Fruit fly (Drosophila melanogaster): ENCODE measurements around the gene IFT57.

Gene IFT57

DNA sequence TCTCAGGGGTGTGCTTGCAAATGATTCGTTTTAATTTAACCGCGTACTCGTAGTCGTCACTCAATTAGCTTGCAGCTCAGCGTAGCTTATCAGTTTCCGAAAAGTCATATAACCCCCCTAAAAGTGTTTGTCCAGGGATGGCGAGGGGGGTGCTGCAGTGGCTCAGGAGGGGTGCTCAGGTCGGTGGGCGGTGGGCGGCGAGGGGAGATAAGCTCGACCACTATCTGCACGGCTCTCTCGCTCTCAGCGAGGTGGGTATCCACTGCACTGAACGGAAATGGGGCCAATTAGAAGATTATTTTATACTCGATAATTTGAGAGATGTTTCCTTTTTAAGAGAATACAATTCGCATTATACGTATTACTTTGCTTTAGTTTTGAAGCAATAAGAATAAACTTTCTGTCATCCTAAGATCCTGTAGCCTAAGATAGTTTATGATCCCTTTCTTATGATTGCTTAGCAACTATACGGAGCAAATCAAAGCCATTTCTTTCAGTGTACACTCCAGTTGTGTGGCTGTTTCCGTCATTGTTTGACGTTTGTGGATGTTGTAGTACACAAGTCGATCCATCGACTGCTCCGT is 42.7 kb downstream of the IFT57 start (continued):
- TF ChIP-seq Ets97D (GFP tag; optimal IDR thresholded peaks at IDR 0.05) (no peak), ara (GFP tag; IDR thresholded peaks at IDR 0.05) (peak; percentile 40; the same call in 1 of the 2 replicates), Hand (GFP tag; optimal IDR thresholded peaks at IDR 0.05) (no peak), scrt (GFP tag; optimal IDR thresholded peaks at IDR 0.05) (peak; percentile 19), CG10543 (GFP tag; optimal IDR thresholded peaks at IDR 0.05) (no peak), Chrac-16 (GFP tag; optimal IDR thresholded peaks at IDR 0.05) (peak; percentile 23), CG8089 (GFP tag; optimal IDR thresholded peaks at IDR 0.05) (peak; percentile 19), grn (GFP tag; optimal IDR thresholded peaks at IDR 0.05) (no peak), CG2129 (GFP tag; IDR thresholded peaks at IDR 0.05; ENCODE audit: partially characterized antibody) (no peak), ap (GFP tag; IDR thresholded peaks at IDR 0.05) (no peak), Mrtf (GFP tag; IDR thresholded peaks at IDR 0.05) (no peak; the same call in 2 of the 3 replicates), da (GFP tag; optimal IDR thresholded peaks at IDR 0.05) (no peak), ase (GFP tag; IDR thresholded peaks at IDR 0.05) (0 out of 3 replicates have a peak, but pooled peaks have one; percentile 37), tx (GFP tag; optimal IDR thresholded peaks at IDR 0.05) (peak; percentile 55), Trl (optimal IDR thresholded peaks at IDR 0.05) (peak; percentile 15 to 18), Trl (GFP tag; optimal IDR thresholded peaks at IDR 0.05) (peak; percentile 46), br (optimal IDR thresholded peaks at IDR 0.05) (no peak), run (tag; optimal IDR thresholded peaks at IDR 0.05) (peak; percentile 4), Dek (tag; optimal IDR thresholded peaks at IDR 0.05) (peak; percentile 54), CG8944 (GFP tag; optimal IDR thresholded peaks at IDR 0.05) (peak; percentile 52), sima (GFP tag; optimal IDR thresholded peaks at IDR 0.05) (no peak), CG6813 (GFP tag; optimal IDR thresholded peaks at IDR 0.05) (no peak), Poxn (GFP tag; IDR thresholded peaks at IDR 0.05) (no peak), Sox100B (GFP tag; optimal IDR thresholded peaks at IDR 0.05) (peak; percentile 27), MESR4 (GFP tag; optimal IDR thresholded peaks at IDR 0.05) (no peak), crp (GFP tag; optimal IDR thresholded peaks at IDR 0.05) (no peak), CG8478 (optimal IDR thresholded peaks at IDR 0.05) (no peak), TFAM (GFP tag; optimal IDR thresholded peaks at IDR 0.05) (no peak), CG11398 (GFP tag; optimal IDR thresholded peaks at IDR 0.05) (no peak), CG12299 (tag; optimal IDR thresholded peaks at IDR 0.05) (no peak), trem (tag; optimal IDR thresholded peaks at IDR 0.05) (peak; percentile 66), CG33213 (GFP tag; optimal IDR thresholded peaks at IDR 0.05) (no peak), ftz-f1 (GFP tag; optimal IDR thresholded peaks at IDR 0.05) (no peak), HmgZ (tag; optimal IDR thresholded peaks at IDR 0.05) (peak; percentile 11), lov (optimal IDR thresholded peaks at IDR 0.05) (no peak), lov (GFP tag; IDR thresholded peaks at IDR 0.05) (no peak), dimm (GFP tag; IDR thresholded peaks at IDR 0.05) (0 out of 2 replicates have a peak, but pooled peaks have one; percentile 5), gt (GFP tag; IDR thresholded peaks at IDR 0.05) (no peak), Hsf (GFP tag; optimal IDR thresholded peaks at IDR 0.05) (peak; percentile 49), Opbp (GFP tag; IDR thresholded peaks at IDR 0.05; ENCODE audit: partially characterized antibody) (0 out of 3 replicates have a peak, but pooled peaks have one; percentile 17), CG30020 (tag; optimal IDR thresholded peaks at IDR 0.05) (peak; percentile 2), ttk (GFP tag; IDR thresholded peaks at IDR 0.05) (peak; percentile 66; the same call in 1 of the 2 replicates), hb (GFP tag; IDR thresholded peaks at IDR 0.05; ENCODE audit: partially characterized antibody) (no peak), sna (GFP tag; IDR thresholded peaks at IDR 0.05; ENCODE audit: partially characterized antibody) (no peak), zf30C (GFP tag; optimal IDR thresholded peaks at IDR 0.05) (peak; percentile 63), Side (GFP tag; optimal IDR thresholded peaks at IDR 0.05) (peak; percentile 41), CG33557 (GFP tag; optimal IDR thresholded peaks at IDR 0.05) (peak; percentile 53), pum (GFP tag; optimal IDR thresholded peaks at IDR 0.05) (peak; percentile 55), CG13624 (GFP tag; optimal IDR thresholded peaks at IDR 0.05) (peak; percentile 4), cad (GFP tag; optimal IDR thresholded peaks at IDR 0.05) (no peak), Hmr (GFP tag; optimal IDR thresholded peaks at IDR 0.05) (peak; percentile 34), Rfx (GFP tag; IDR thresholded peaks at IDR 0.05) (peak; percentile 58; the same call in 1 of the 2 replicates)
